Worm (Caenorhabditis elegans) whole organism, late embryonic: ENCODE results near the gene C53C11.4.

ENCODE experiments used
- K02D7.2 ChIP-seq: sonication (generic microtip); optimal IDR thresholded peaks from 2 replicates; lab custom pipeline; 2017; ENCODE audit warnings: mild to moderate bottlenecking, missing genetic modification characterization, missing compliant biosample characterization
- ama-1 ChIP-seq: fragments of 150-350 bp; optimal IDR thresholded peaks from 2 replicates; lab custom pipeline; 2014
- hlh-30 ChIP-seq: sonication (generic microtip); optimal IDR thresholded peaks from 2 replicates; lab custom pipeline; 2017; ENCODE audit warnings: antibody characterized with exemption, missing genetic modification characterization, missing compliant biosample characterization; ENCODE audit not compliant: insufficient read depth
- madf-2 ChIP-seq: sonication (generic microtip); optimal IDR thresholded peaks from 2 replicates; lab custom pipeline; 2017; ENCODE audit warnings: missing genetic modification characterization, missing compliant biosample characterization
- nhr-11 ChIP-seq: fragments of 150-350 bp; optimal IDR thresholded peaks from 2 replicates; lab custom pipeline; 2014; ENCODE audit warnings: missing biosample characterization, missing genetic modification characterization
- nhr-232 ChIP-seq: sonication (generic microtip); optimal IDR thresholded peaks from 2 replicates; lab custom pipeline; 2016; ENCODE audit warnings: missing genetic modification characterization, missing compliant biosample characterization
- pat-9 ChIP-seq: fragments of 200-800 bp; sonication (Bioruptor generic); optimal IDR thresholded peaks from 2 replicates; lab custom pipeline; 2018; ENCODE audit warnings: mild to moderate bottlenecking, missing genetic modification characterization, moderate library complexity, missing compliant biosample characterization
- rnt-1 ChIP-seq: sonication (generic microtip); optimal IDR thresholded peaks from 2 replicates; lab custom pipeline; 2016; ENCODE audit warnings: missing genetic modification characterization, missing compliant biosample characterization
- sdc-2 ChIP-seq: sonication (generic microtip); optimal IDR thresholded peaks from 2 replicates; lab custom pipeline; 2016; ENCODE audit warnings: missing genotype, missing genetic modification characterization, missing compliant biosample characterization
- tbx-2 ChIP-seq: sonication (generic microtip); optimal IDR thresholded peaks from 2 replicates; lab custom pipeline; 2016; ENCODE audit warnings: missing genetic modification characterization, missing compliant biosample characterization
- unc-86 ChIP-seq: sonication (generic microtip); optimal IDR thresholded peaks from 2 replicates; lab custom pipeline; 2016; ENCODE audit warnings: missing genetic modification characterization, missing compliant biosample characterization
- zip-5 ChIP-seq: sonication (generic microtip); optimal IDR thresholded peaks from 2 replicates; lab custom pipeline; 2016; ENCODE audit warnings: missing genetic modification characterization, missing compliant biosample characterization

ce11 chrX:17301900-17302299 is 8.8 kb upstream of the C53C11.4 start, which contains the start of gene C33E10.10:
- TF ChIP-seq unc-86: no peak
- no peak for TF ChIP-seq hlh-30
- no peak for TF ChIP-seq ama-1 (lab: Kevin White, UChicago)
- TF ChIP-seq sdc-2: no peak
- no peak for TF ChIP-seq nhr-232 (tag; lab: Kevin White, UChicago)
- TF ChIP-seq nhr-11 (tag; lab: Kevin White, UChicago): no peak
- no peak for TF ChIP-seq pat-9 (tag; lab: Kevin White, UChicago)
- TF ChIP-seq K02D7.2 (tag; lab: Kevin White, UChicago): no peak
- no peak for TF ChIP-seq zip-5 (tag; lab: Kevin White, UChicago)
- no peak for TF ChIP-seq rnt-1 (tag; lab: Kevin White, UChicago)
- no peak for TF ChIP-seq tbx-2 (tag; lab: Kevin White, UChicago)
- TF ChIP-seq madf-2 (tag; lab: Kevin White, UChicago): no peak
